Fruit fly (Drosophila melanogaster) whole organism, wandering third instar larva: ENCODE results near the gene Polr2I.
A peak's percentile ranks its signal among the peaks of the same experiment; 100 is the strongest.

Experiments used
- Abd-B ChIP-seq: fragments of >200 bp; optimal IDR thresholded peaks from 2 replicates; lab custom pipeline; 2017; ENCODE audit warnings: missing biosample characterization, missing genetic modification characterization
- CG32264 ChIP-seq: fragments of 200-800 bp; sonication (Bioruptor generic); optimal IDR thresholded peaks from 2 replicates; lab custom pipeline; 2016; ENCODE audit warnings: missing biosample characterization, missing genetic modification characterization
- CG9705 ChIP-seq: fragments of 200-800 bp; sonication (Bioruptor generic); optimal IDR thresholded peaks from 2 replicates; lab custom pipeline; 2018; ENCODE audit warnings: missing biosample characterization, mild to moderate bottlenecking, missing genetic modification characterization
- CrebA ChIP-seq: fragments of 200-800 bp; sonication (Bioruptor generic); optimal IDR thresholded peaks from 2 replicates; lab custom pipeline; 2016; ENCODE audit warnings: missing biosample characterization, mild to moderate bottlenecking, missing genetic modification characterization, borderline replicate concordance
- Dfd ChIP-seq: fragments of >200 bp; optimal IDR thresholded peaks from 2 replicates; lab custom pipeline; 2017; ENCODE audit warnings: missing biosample characterization, missing genetic modification characterization
- Dif ChIP-seq: fragments of 200-275, 200-300 bp; sonication (Bioruptor generic); optimal IDR thresholded peaks from 2 replicates; lab custom pipeline; 2018; ENCODE audit warnings: missing biosample characterization, missing genetic modification characterization; ENCODE audit not compliant: partially characterized antibody
- GATAd ChIP-seq: sonication (Bioruptor generic); optimal IDR thresholded peaks from 2 replicates; lab custom pipeline; 2016; ENCODE audit warnings: missing biosample characterization, missing genetic modification characterization
- HLH106 ChIP-seq: fragments of 200-800 bp; optimal IDR thresholded peaks from 3 replicates; lab custom pipeline; 2019; ENCODE audit warnings: missing biosample characterization, mild to moderate bottlenecking, missing genetic modification characterization, moderate library complexity
- Hnf4 ChIP-seq: fragments of 200-800 bp; sonication (Bioruptor generic); optimal IDR thresholded peaks from 2 replicates; lab custom pipeline; 2016; ENCODE audit warnings: missing biosample characterization, mild to moderate bottlenecking, missing genetic modification characterization
- Hr78 ChIP-seq: fragments of >200 bp; optimal IDR thresholded peaks from 2 replicates; lab custom pipeline; 2017; ENCODE audit warnings: missing biosample characterization, missing genetic modification characterization
- Hr83 ChIP-seq: fragments of 200-300 bp; sonication (Bioruptor generic); optimal IDR thresholded peaks from 2 replicates; lab custom pipeline; 2016; ENCODE audit warnings: missing biosample characterization, mild to moderate bottlenecking, missing genetic modification characterization, moderate library complexity; ENCODE audit not compliant: poor library complexity, severe bottlenecking
- Jra ChIP-seq: sonication (Bioruptor generic); optimal IDR thresholded peaks from 2 replicates; lab custom pipeline; 2016; ENCODE audit warnings: missing biosample characterization, missing genetic modification characterization
- Mio ChIP-seq: sonication (Bioruptor generic); optimal IDR thresholded peaks from 2 replicates; lab custom pipeline; 2016; ENCODE audit warnings: missing biosample characterization, missing genetic modification characterization
- Myc ChIP-seq: fragments of >200 bp; optimal IDR thresholded peaks from 2 replicates; lab custom pipeline; 2017
- N ChIP-seq: fragments of >200 bp; optimal IDR thresholded peaks from 2 replicates; lab custom pipeline; 2018; ENCODE audit warnings: missing biosample characterization, missing external identifiers, missing genetic modification characterization
- OdsH ChIP-seq: fragments of 200-800 bp; sonication (Bioruptor generic); optimal IDR thresholded peaks from 2 replicates; lab custom pipeline; 2016; ENCODE audit warnings: missing biosample characterization, mild to moderate bottlenecking, missing genetic modification characterization
- Rel ChIP-seq, 2 experiments: fragments of 200-800 bp; sonication (Bioruptor generic) in 1 of 2; optimal IDR thresholded peaks; 2 replicates in 1 of 2; 3 replicates in 1 of 2; lab custom pipeline; 2016 to 2019; ENCODE audit warnings: mild to moderate bottlenecking in 2 of 2, missing biosample characterization in 2 of 2, missing genetic modification characterization in 2 of 2, moderate library complexity in 1 of 2
- Sp1 ChIP-seq: fragments of 200-800 bp; sonication (Bioruptor generic); optimal IDR thresholded peaks from 3 replicates; lab custom pipeline; 2019; ENCODE audit warnings: missing biosample characterization, mild to moderate bottlenecking, missing genetic modification characterization, moderate library complexity
- Vsx2 ChIP-seq: fragments of 200-300, 225-300 bp; sonication (Bioruptor generic); optimal IDR thresholded peaks from 2 replicates; lab custom pipeline; 2018; ENCODE audit warnings: missing biosample characterization, missing genetic modification characterization; ENCODE audit not compliant: partially characterized antibody
- br ChIP-seq: fragments of 200-800 bp; sonication (Bioruptor generic); optimal IDR thresholded peaks from 2 replicates; lab custom pipeline; 2016; ENCODE audit warnings: missing biosample characterization, missing genetic modification characterization
- brk ChIP-seq: fragments of 200-800 bp; sonication (Bioruptor generic); optimal IDR thresholded peaks from 2 replicates; lab custom pipeline; 2016; ENCODE audit warnings: missing biosample characterization, mild to moderate bottlenecking, missing genetic modification characterization
- dl ChIP-seq, 2 experiments: fragments of 175-275, 200-275 bp in 1 of 2; fragments of 200-275 bp in 1 of 2; sonication (Bioruptor generic); optimal IDR thresholded peaks; lab custom pipeline; 2018; ENCODE audit warnings: mild to moderate bottlenecking in 2 of 2, missing biosample characterization in 2 of 2, missing genetic modification characterization in 2 of 2, moderate library complexity in 2 of 2; ENCODE audit not compliant: partially characterized antibody in 2 of 2, insufficient read depth in 1 of 2
- dmrt93B ChIP-seq: fragments of 200-800 bp; sonication (Bioruptor generic); optimal IDR thresholded peaks from 2 replicates; lab custom pipeline; 2018; ENCODE audit warnings: missing biosample characterization, mild to moderate bottlenecking, missing genetic modification characterization
- dsf ChIP-seq: sonication (Bioruptor generic); optimal IDR thresholded peaks from 2 replicates; lab custom pipeline; 2016; ENCODE audit warnings: missing biosample characterization, missing genetic modification characterization, borderline replicate concordance
- ey ChIP-seq: fragments of 200-800 bp; sonication (Bioruptor generic); optimal IDR thresholded peaks from 2 replicates; lab custom pipeline; 2016; ENCODE audit warnings: missing biosample characterization, missing genetic modification characterization
- foxo ChIP-seq, 2 experiments: fragments of 200-800 bp; sonication (Bioruptor generic); optimal IDR thresholded peaks; 2 replicates in 1 of 2; 3 replicates in 1 of 2; lab custom pipeline; 2016 to 2017; ENCODE audit warnings: missing biosample characterization in 2 of 2, missing genetic modification characterization in 2 of 2
- fru ChIP-seq: fragments of 200-800 bp; sonication (Bioruptor generic); optimal IDR thresholded peaks from 3 replicates; lab custom pipeline; 2016; ENCODE audit warnings: missing biosample characterization, mild to moderate bottlenecking, missing genetic modification characterization
- h ChIP-seq: fragments of 200-800 bp; sonication (Bioruptor generic); optimal IDR thresholded peaks from 3 replicates; lab custom pipeline; 2016; ENCODE audit warnings: missing biosample characterization, mild to moderate bottlenecking, missing genetic modification characterization
- jim ChIP-seq: fragments of 175-275, 200-325 bp; sonication (Bioruptor generic); optimal IDR thresholded peaks from 2 replicates; lab custom pipeline; 2016; ENCODE audit warnings: missing biosample characterization, mild to moderate bottlenecking, missing genetic modification characterization
- lola ChIP-seq: fragments of >200 bp; optimal IDR thresholded peaks from 2 replicates; lab custom pipeline; 2017; ENCODE audit warnings: missing biosample characterization, missing genetic modification characterization
- pan ChIP-seq: fragments of >200 bp; optimal IDR thresholded peaks from 2 replicates; lab custom pipeline; 2017
- psq ChIP-seq: fragments of 200-800 bp; sonication (Bioruptor generic); optimal IDR thresholded peaks from 3 replicates; lab custom pipeline; 2017; ENCODE audit warnings: missing biosample characterization, mild to moderate bottlenecking, missing genetic modification characterization, moderate library complexity
- rgr ChIP-seq: fragments of 200-800 bp; sonication (Bioruptor generic); optimal IDR thresholded peaks from 3 replicates; lab custom pipeline; 2016; ENCODE audit warnings: missing biosample characterization, mild to moderate bottlenecking, missing genetic modification characterization
- sage ChIP-seq: fragments of 200-800 bp; sonication (Bioruptor generic); optimal IDR thresholded peaks from 2 replicates; lab custom pipeline; 2016; ENCODE audit warnings: missing biosample characterization, mild to moderate bottlenecking, missing genetic modification characterization
- sv ChIP-seq: fragments of 200-800 bp; sonication (Bioruptor generic); optimal IDR thresholded peaks from 3 replicates; lab custom pipeline; 2016; ENCODE audit warnings: missing biosample characterization, missing genetic modification characterization
- tai ChIP-seq: sonication (Bioruptor generic); optimal IDR thresholded peaks from 2 replicates; lab custom pipeline; 2016; ENCODE audit warnings: missing biosample characterization, missing genetic modification characterization
- usp ChIP-seq: fragments of >200 bp; optimal IDR thresholded peaks from 2 replicates; lab custom pipeline; 2017; ENCODE audit warnings: missing biosample characterization, missing genetic modification characterization
- woc ChIP-seq: sonication (Bioruptor generic); optimal IDR thresholded peaks from 2 replicates; lab custom pipeline; 2016; ENCODE audit warnings: missing biosample characterization, mild to moderate bottlenecking, missing genetic modification characterization

Polr2I gene

dm6 chr3R:14327472-14328104 is 18.7 kb downstream of the Polr2I start, which contains the start of gene spn-B:
Gene spn-B (plus strand): TSS chr3R:14328051.
- no peak for TF ChIP-seq dl (GFP tag; optimal IDR thresholded peaks at IDR 0.05; lab: Kevin White, UChicago; ENCODE audit: insufficient read depth in 1 of 2, partially characterized antibody in 2 of 2)
- peak; percentile 76 for TF ChIP-seq HLH106 (tag; lab: Kevin White, UChicago)
- TF ChIP-seq Hnf4 (GFP tag; lab: Kevin White, UChicago), result peak; percentile 80
- TF ChIP-seq lola (GFP tag; lab: Kevin White, UChicago), result no peak
- peak; percentile 30 for TF ChIP-seq CG9705 (GFP tag; lab: Kevin White, UChicago)
- peak; percentile 51 for TF ChIP-seq dmrt93B (GFP tag; lab: Kevin White, UChicago)
- TF ChIP-seq Mio, result no peak
- peak; percentile 33 for TF ChIP-seq Hr83 (GFP tag; lab: Kevin White, UChicago)
- no peak for TF ChIP-seq tai (GFP tag; lab: Kevin White, UChicago)
- no peak for TF ChIP-seq Hr78 (GFP tag; lab: Kevin White, UChicago)
- TF ChIP-seq sage (GFP tag; lab: Kevin White, UChicago), result peak; percentile 70
- TF ChIP-seq jim (GFP tag; lab: Kevin White, UChicago), result no peak
- peak; percentile 88 for TF ChIP-seq woc
- peak; percentile 75 for TF ChIP-seq ey
- peak; percentile 61 for TF ChIP-seq Jra (GFP tag; lab: Kevin White, UChicago)
- peak; percentile 28 for TF ChIP-seq Vsx2 (GFP tag; lab: Kevin White, UChicago)
- TF ChIP-seq h (GFP tag; lab: Kevin White, UChicago), result peak; percentile 88
- TF ChIP-seq GATAd (GFP tag; lab: Kevin White, UChicago), result no peak
- peak; percentile 78 for TF ChIP-seq Sp1 (GFP tag; lab: Kevin White, UChicago)
- TF ChIP-seq pan (lab: Kevin White, UChicago), result no peak
- TF ChIP-seq usp, result no peak
- peak; percentile 80 for TF ChIP-seq OdsH (GFP tag; lab: Kevin White, UChicago)
- peak; percentile 86 for TF ChIP-seq brk (GFP tag; lab: Kevin White, UChicago)
- TF ChIP-seq Rel (GFP tag; optimal IDR thresholded peaks at IDR 0.05; lab: Kevin White, UChicago), result no peak
- peak; percentile 32 for TF ChIP-seq Rel (tag; optimal IDR thresholded peaks at IDR 0.05; lab: Kevin White, UChicago)
- TF ChIP-seq foxo (GFP tag; optimal IDR thresholded peaks at IDR 0.05; lab: Kevin White, UChicago), result peak; percentile 28 to 87
- peak; percentile 85 for TF ChIP-seq fru (GFP tag; lab: Kevin White, UChicago)
- TF ChIP-seq psq, result peak; percentile 71
- TF ChIP-seq sv (GFP tag; lab: Kevin White, UChicago), result peak; percentile 71
- TF ChIP-seq N (GFP tag; lab: Kevin White, UChicago), result no peak
- peak; percentile 53 for TF ChIP-seq CG32264 (GFP tag; lab: Kevin White, UChicago)
- TF ChIP-seq rgr (GFP tag; lab: Kevin White, UChicago), result peak; percentile 85
- TF ChIP-seq Myc (lab: Kevin White, UChicago), result no peak
- no peak for TF ChIP-seq Abd-B (GFP tag; lab: Kevin White, UChicago)
- no peak for TF ChIP-seq CrebA (GFP tag; lab: Kevin White, UChicago)
- peak; percentile 48 for TF ChIP-seq dsf (GFP tag; lab: Kevin White, UChicago)
- no peak for TF ChIP-seq Dif (GFP tag; lab: Kevin White, UChicago)
- no peak for TF ChIP-seq Dfd (GFP tag; lab: Kevin White, UChicago)
- TF ChIP-seq br (GFP tag; lab: Kevin White, UChicago), result peak; percentile 79

dm6 chr3R:14329549-14329948 is 20.7 kb downstream of the Polr2I start:
- TF ChIP-seq woc (no peak), Sp1 (GFP tag; lab: Kevin White, UChicago) (no peak), OdsH (GFP tag; lab: Kevin White, UChicago) (no peak), Rel (GFP tag; optimal IDR thresholded peaks at IDR 0.05; lab: Kevin White, UChicago) (no peak), Rel (tag; optimal IDR thresholded peaks at IDR 0.05; lab: Kevin White, UChicago) (no peak), tai (GFP tag; lab: Kevin White, UChicago) (no peak)
